Worm (Caenorhabditis elegans): ENCODE measurements around the gene F38B6.7.

F38B6.7 gene

DNA sequence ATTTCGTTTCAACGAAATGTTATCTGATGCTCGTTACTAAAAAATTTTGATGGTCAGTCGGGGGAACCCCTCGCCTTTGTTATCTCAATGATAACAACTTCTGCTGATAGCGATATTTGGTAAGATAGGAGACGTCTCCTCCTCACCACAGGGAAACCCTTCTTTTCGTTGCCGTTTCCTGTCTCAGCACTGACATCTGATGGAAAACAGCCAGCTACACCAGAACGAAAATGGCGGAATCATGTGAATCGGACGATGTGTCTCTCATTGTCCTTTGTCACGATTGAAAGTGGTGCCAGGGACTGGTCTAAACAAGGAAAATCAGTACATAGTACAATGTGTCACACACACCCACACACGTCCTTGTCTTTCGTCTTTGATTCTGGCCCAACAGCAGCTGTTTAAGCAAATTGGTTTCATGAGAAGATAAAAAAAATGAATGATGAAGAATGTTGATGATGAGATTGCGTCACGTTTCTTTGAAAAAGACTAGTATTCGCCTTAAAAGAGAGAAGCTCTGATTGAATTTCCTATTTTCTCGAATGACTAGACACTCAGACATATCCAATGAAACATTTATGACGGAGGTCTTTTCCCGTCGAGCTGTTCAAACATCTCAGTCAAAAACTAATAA, 38.3 kb upstream of the F38B6.7 start (continued):
- no peak for TF ChIP-seq sup-37 (GFP tag; optimal IDR thresholded peaks at IDR 0.05)
- TF ChIP-seq hlh-4 (tag; optimal IDR thresholded peaks at IDR 0.05): no peak
- TF ChIP-seq pqm-1 (tag; optimal IDR thresholded peaks at IDR 0.05): no peak
- TF ChIP-seq vab-15 (tag; optimal IDR thresholded peaks at IDR 0.05): peak; percentile 45
- TF ChIP-seq efl-3 (GFP tag; optimal IDR thresholded peaks at IDR 0.05): no peak
- no peak for TF ChIP-seq mdl-1 (tag; optimal IDR thresholded peaks at IDR 0.05)
- peak; percentile 45 for TF ChIP-seq C16A3.4 (tag; optimal IDR thresholded peaks at IDR 0.05)
- TF ChIP-seq zip-4 (GFP tag; optimal IDR thresholded peaks at IDR 0.05): no peak
- TF ChIP-seq C34B4.2 (tag; optimal IDR thresholded peaks at IDR 0.05): no peak
- TF ChIP-seq ztf-4 (tag; optimal IDR thresholded peaks at IDR 0.05): peak; percentile 35
- TF ChIP-seq lir-3 (tag; optimal IDR thresholded peaks at IDR 0.05; ENCODE audit: poor library complexity): peak; percentile 37
- TF ChIP-seq lin-35 (GFP tag; optimal IDR thresholded peaks at IDR 0.05): peak in 1 of 2 experiments; percentile 76
- TF ChIP-seq lin-15B (tag; optimal IDR thresholded peaks at IDR 0.05): no peak
- TF ChIP-seq alr-1 (tag; optimal IDR thresholded peaks at IDR 0.05; ENCODE audit: borderline replicate concordance): no peak
- peak; percentile 94 for TF ChIP-seq fkh-8 (tag; optimal IDR thresholded peaks at IDR 0.05)
- TF ChIP-seq ets-5 (GFP tag; IDR thresholded peaks at IDR 0.05): no peak
- peak; percentile 70 for TF ChIP-seq nhr-19 (GFP tag; conservative IDR thresholded peaks at IDR 0.05)
- peak in 1 of 3 experiments; percentile 17 for TF ChIP-seq dpl-1 (GFP tag; optimal IDR thresholded peaks at IDR 0.05)
- no peak for TF ChIP-seq ceh-63 (GFP tag; optimal IDR thresholded peaks at IDR 0.05)
- peak; percentile 73 for TF ChIP-seq fkh-10 (GFP tag; optimal IDR thresholded peaks at IDR 0.05)
- TF ChIP-seq fkh-4 (tag; optimal IDR thresholded peaks at IDR 0.05; ENCODE audit: borderline replicate concordance): no peak
- no peak for TF ChIP-seq nhr-12 (tag; optimal IDR thresholded peaks at IDR 0.05)
- TF ChIP-seq lin-13 (GFP tag; optimal IDR thresholded peaks at IDR 0.05): no peak
- no peak for TF ChIP-seq jun-1 (tag; optimal IDR thresholded peaks at IDR 0.05)
- no peak for TF ChIP-seq aha-1 (tag; optimal IDR thresholded peaks at IDR 0.05)
- TF ChIP-seq ama-1 (optimal IDR thresholded peaks at IDR 0.05): no peak
- TF ChIP-seq grh-1 (GFP tag; IDR thresholded peaks at IDR 0.05): peak; percentile 68
- TF ChIP-seq xbp-1 (tag; optimal IDR thresholded peaks at IDR 0.05): peak; percentile 16
- TF ChIP-seq lin-14 (GFP tag; optimal IDR thresholded peaks at IDR 0.05): peak; percentile 93
- TF ChIP-seq skn-1 (tag; optimal IDR thresholded peaks at IDR 0.05): no peak
- peak; percentile 68 for TF ChIP-seq dsc-1 (tag; optimal IDR thresholded peaks at IDR 0.05)
- peak in 1 of 2 experiments; percentile 26 for TF ChIP-seq efl-1 (optimal IDR thresholded peaks at IDR 0.05)
- peak in 1 of 2 experiments; percentile 45 for TF ChIP-seq efl-1 (GFP tag; optimal IDR thresholded peaks at IDR 0.05 in 1 of 2)
- TF ChIP-seq nhr-11 (tag; optimal IDR thresholded peaks at IDR 0.05): peak; percentile 31
- no peak for TF ChIP-seq lin-39 (tag; optimal IDR thresholded peaks at IDR 0.05)
- no peak for TF ChIP-seq isw-1 (GFP tag; IDR thresholded peaks at IDR 0.05)
- no peak for TF ChIP-seq pag-3 (tag; optimal IDR thresholded peaks at IDR 0.05; ENCODE audit: borderline replicate concordance, insufficient read depth)
- no peak for TF ChIP-seq snpc-4 (tag; optimal IDR thresholded peaks at IDR 0.05)
- peak; percentile 82 for TF ChIP-seq nhr-47 (tag; optimal IDR thresholded peaks at IDR 0.05)
- no peak for TF ChIP-seq aly-2 (tag; optimal IDR thresholded peaks at IDR 0.05)
- TF ChIP-seq F16B12.6 (tag; optimal IDR thresholded peaks at IDR 0.05): no peak
- TF ChIP-seq nhr-77 (tag; optimal IDR thresholded peaks at IDR 0.05): peak; percentile 3
- TF ChIP-seq ces-1 (GFP tag; optimal IDR thresholded peaks at IDR 0.05): no peak
- peak; percentile 63 for TF ChIP-seq mep-1 (tag; optimal IDR thresholded peaks at IDR 0.05)
- TF ChIP-seq nhr-76 (tag; optimal IDR thresholded peaks at IDR 0.05): no peak
- no peak for TF ChIP-seq ceh-90 (tag; optimal IDR thresholded peaks at IDR 0.05)
- TF ChIP-seq nhr-237 (tag; optimal IDR thresholded peaks at IDR 0.05): no peak
- TF ChIP-seq nhr-20 (tag; optimal IDR thresholded peaks at IDR 0.05): peak; percentile 86
- TF ChIP-seq sptf-1 (tag; optimal IDR thresholded peaks at IDR 0.05): no peak
- no peak for TF ChIP-seq unc-30 (tag; optimal IDR thresholded peaks at IDR 0.05)
- TF ChIP-seq nhr-28 (tag; optimal IDR thresholded peaks at IDR 0.05): no peak
- no peak for TF ChIP-seq unc-98 (GFP tag; IDR thresholded peaks at IDR 0.05)
- TF ChIP-seq ceh-82 (tag; optimal IDR thresholded peaks at IDR 0.05): no peak
